Fruit fly (Drosophila melanogaster) whole organism, embryonic: ENCODE data around the gene CG10793.
A peak's percentile ranks its signal among the peaks of the same experiment; 100 is the strongest.

Source experiments
- ATbp ChIP-seq: fragments of 200-800 bp; sonication (Bioruptor generic); optimal IDR thresholded peaks from 2 replicates; lab custom pipeline; 2017; ENCODE audit warnings: missing biosample characterization, mild to moderate bottlenecking, missing genetic modification characterization, missing genetic modification reagents
- Adf1 ChIP-seq: fragments of 200-800 bp; sonication (Bioruptor generic); IDR thresholded peaks from 2 replicates; pipeline ENCODE4 v1.3.6; 2022; ENCODE audit warnings: missing biosample characterization, missing genetic modification characterization
- CG11504 ChIP-seq: fragments of 200-800 bp; sonication (Bioruptor generic); optimal IDR thresholded peaks from 3 replicates; lab custom pipeline; 2019; ENCODE audit warnings: missing biosample characterization, mild to moderate bottlenecking, missing genetic modification characterization, moderate library complexity
- CG12071 ChIP-seq: fragments of 200-800 bp; sonication (Bioruptor generic); optimal IDR thresholded peaks from 3 replicates; lab custom pipeline; 2018; ENCODE audit warnings: missing biosample characterization, mild to moderate bottlenecking, missing genetic modification characterization
- CG12942 ChIP-seq: fragments of 200-800 bp; sonication (Bioruptor generic); optimal IDR thresholded peaks from 3 replicates; lab custom pipeline; 2016; ENCODE audit warnings: missing biosample characterization, missing genetic modification characterization
- CG17568 ChIP-seq: fragments of 200-800 bp; sonication (Bioruptor generic); optimal IDR thresholded peaks from 2 replicates; lab custom pipeline; 2018; ENCODE audit warnings: missing biosample characterization, mild to moderate bottlenecking, missing genetic modification characterization, moderate library complexity
- CG17912 ChIP-seq: fragments of 200-800 bp; sonication (Bioruptor generic); optimal IDR thresholded peaks from 2 replicates; lab custom pipeline; 2018; ENCODE audit warnings: missing biosample characterization, mild to moderate bottlenecking, missing genetic modification characterization
- CG2712 ChIP-seq: fragments of 200-800 bp; optimal IDR thresholded peaks from 3 replicates; lab custom pipeline; 2019; ENCODE audit warnings: missing biosample characterization, mild to moderate bottlenecking, missing genetic modification characterization, moderate library complexity
- CG4282 ChIP-seq: fragments of 200-800 bp; sonication (Bioruptor generic); optimal IDR thresholded peaks from 2 replicates; lab custom pipeline; 2016; ENCODE audit warnings: missing biosample characterization, missing genetic modification characterization
- CG43689 ChIP-seq: fragments of 200-800 bp; sonication (Bioruptor generic); IDR thresholded peaks from 2 replicates; pipeline ENCODE4 v1.3.6; 2022; ENCODE audit warnings: missing biosample characterization, missing genetic modification characterization
- CG5953 ChIP-seq: fragments of 200-800 bp; sonication (Bioruptor generic); IDR thresholded peaks from 2 replicates; pipeline ENCODE4 v1.3.6; 2022; ENCODE audit warnings: missing biosample characterization, missing genetic modification characterization
- CG6689 ChIP-seq: fragments of 200-800 bp; sonication (Bioruptor generic); IDR thresholded peaks from 2 replicates; pipeline ENCODE4 v1.3.6; 2022; ENCODE audit warnings: missing biosample characterization, missing genetic modification characterization
- CG6854 ChIP-seq: fragments of 200-800 bp; sonication (Bioruptor generic); optimal IDR thresholded peaks from 3 replicates; lab custom pipeline; 2017; ENCODE audit warnings: missing biosample characterization, mild to moderate bottlenecking, missing genetic modification characterization
- CG8281 ChIP-seq: fragments of 200-800 bp; sonication (Bioruptor generic); optimal IDR thresholded peaks from 2 replicates; lab custom pipeline; 2018; ENCODE audit warnings: missing biosample characterization, mild to moderate bottlenecking, missing genetic modification characterization, moderate library complexity
- CG8359 ChIP-seq: fragments of 200-800 bp; sonication (Bioruptor generic); optimal IDR thresholded peaks from 2 replicates; lab custom pipeline; 2017; ENCODE audit warnings: missing biosample characterization, mild to moderate bottlenecking, missing genetic modification characterization, borderline replicate concordance
- CG8924 ChIP-seq: fragments of 200-800 bp; optimal IDR thresholded peaks from 3 replicates; lab custom pipeline; 2019; ENCODE audit warnings: missing biosample characterization, mild to moderate bottlenecking, missing genetic modification characterization, moderate library complexity
- CG9727 ChIP-seq: fragments of 200-800 bp; sonication (Bioruptor generic); optimal IDR thresholded peaks from 3 replicates; lab custom pipeline; 2017; ENCODE audit warnings: missing biosample characterization, mild to moderate bottlenecking, missing genetic modification characterization
- Ets65A ChIP-seq: fragments of 200-800 bp; sonication (Bioruptor generic); peaks from one replicate; lab custom pipeline; 2016; ENCODE audit warnings: missing biosample characterization, missing genetic modification characterization
- Hmr ChIP-seq: fragments of 200-800 bp; sonication (Bioruptor generic); optimal IDR thresholded peaks from 3 replicates; lab custom pipeline; 2017; ENCODE audit warnings: mild to moderate bottlenecking, missing biosample characterization, missing genetic modification reagents, missing genetic modification characterization
- Med ChIP-seq: fragments of 200-800 bp; sonication (Bioruptor generic); peaks from one replicate; lab custom pipeline; 2016; ENCODE audit warnings: missing biosample characterization, missing genetic modification characterization, mild to moderate bottlenecking, inconsistent platforms, moderate library complexity
- Nf-YB ChIP-seq: fragments of 200-800 bp; sonication (Bioruptor generic); optimal IDR thresholded peaks from 3 replicates; lab custom pipeline; 2019; ENCODE audit warnings: missing biosample characterization, mild to moderate bottlenecking, missing genetic modification characterization, moderate library complexity
- PHDP ChIP-seq: fragments of 200-800 bp; sonication (Bioruptor generic); optimal IDR thresholded peaks from 3 replicates; lab custom pipeline; 2018; ENCODE audit warnings: missing biosample characterization, mild to moderate bottlenecking, missing genetic modification characterization, moderate library complexity
- Six4 ChIP-seq: fragments of 200-800 bp; sonication (Bioruptor generic); optimal IDR thresholded peaks from 2 replicates; lab custom pipeline; 2016; ENCODE audit warnings: missing biosample characterization, missing genetic modification characterization
- Trl ChIP-seq, 3 experiments: fragments of >200 bp in 2 of 3; fragments of 200-800 bp in 1 of 3; sonication (Bioruptor generic) in 1 of 3; optimal IDR thresholded peaks; 2 replicates in 1 of 3; 3 replicates in 2 of 3; lab custom pipeline; 2016 to 2017; ENCODE audit warnings: missing biosample characterization in 1 of 3, missing genetic modification characterization in 1 of 3
- abd-A ChIP-seq: fragments of 200-800 bp; sonication (Bioruptor generic); optimal IDR thresholded peaks from 3 replicates; lab custom pipeline; 2019; ENCODE audit warnings: missing biosample characterization, mild to moderate bottlenecking, missing genetic modification characterization, moderate library complexity
- bab2 ChIP-seq: fragments of 200-800 bp; sonication (Bioruptor generic); optimal IDR thresholded peaks from 2 replicates; lab custom pipeline; 2016; ENCODE audit warnings: missing biosample characterization, missing genetic modification characterization
- cwo ChIP-seq: fragments of 200-800 bp; sonication (Bioruptor generic); optimal IDR thresholded peaks from 3 replicates; lab custom pipeline; 2017; ENCODE audit warnings: missing biosample characterization, missing genetic modification characterization, mild to moderate bottlenecking, moderate library complexity, missing genetic modification reagents
- gce ChIP-seq: fragments of 200-800 bp; sonication (Bioruptor generic); IDR thresholded peaks from 3 replicates; pipeline ENCODE4 v1.3.6; 2022; ENCODE audit warnings: missing biosample characterization, missing genetic modification characterization
- gsb ChIP-seq: fragments of 200-800 bp; sonication (Bioruptor generic); IDR thresholded peaks from 2 replicates; pipeline ENCODE4 v1.3.6; 2022; ENCODE audit warnings: missing biosample characterization, missing genetic modification characterization
- ind ChIP-seq: fragments of 200-800 bp; sonication (Bioruptor generic); optimal IDR thresholded peaks from 3 replicates; lab custom pipeline; 2016; ENCODE audit warnings: missing biosample characterization, missing genetic modification characterization
- insv ChIP-seq, 2 experiments: fragments of 200-800 bp; sonication (Bioruptor generic); optimal IDR thresholded peaks; 3 replicates each; lab custom pipeline; 2016 to 2018; ENCODE audit warnings: missing biosample characterization in 2 of 2, missing genetic modification characterization in 2 of 2
- kah ChIP-seq: fragments of 200-800 bp; sonication (Bioruptor generic); optimal IDR thresholded peaks from 2 replicates; lab custom pipeline; 2018; ENCODE audit warnings: missing biosample characterization, mild to moderate bottlenecking, missing genetic modification characterization
- ken ChIP-seq: fragments of 200-800 bp; sonication (Bioruptor generic); IDR thresholded peaks from 3 replicates; pipeline ENCODE4 v1.3.6; 2022; ENCODE audit warnings: missing biosample characterization, missing genetic modification characterization
- slou ChIP-seq: fragments of 200-800 bp; sonication (Bioruptor generic); optimal IDR thresholded peaks from 3 replicates; lab custom pipeline; 2016; ENCODE audit warnings: missing biosample characterization, missing genetic modification characterization
- sr ChIP-seq: fragments of 200-800 bp; sonication (Bioruptor generic); IDR thresholded peaks from 3 replicates; pipeline ENCODE4 v1.3.6; 2022; ENCODE audit warnings: missing biosample characterization, missing genetic modification characterization
- tx ChIP-seq: fragments of 200-800 bp; sonication (Bioruptor generic); optimal IDR thresholded peaks from 2 replicates; lab custom pipeline; 2016; ENCODE audit warnings: missing biosample characterization, missing genetic modification characterization
- yki ChIP-seq: fragments of >200 bp; optimal IDR thresholded peaks from 3 replicates; lab custom pipeline; 2018
- zen2 ChIP-seq: fragments of 200-800 bp; sonication (Bioruptor generic); IDR thresholded peaks from 3 replicates; pipeline ENCODE4 v1.3.6; 2022; ENCODE audit warnings: missing biosample characterization, missing genetic modification characterization; ENCODE audit not compliant: partially characterized antibody

CG10793 gene

dm6 chrX:3288909-3289706 is 27.1 kb downstream of the CG10793 start (continued):
- TF ChIP-seq zen2 (0 out of 3 replicates have a peak, but pooled peaks have one; percentile 26), yki (lab: Kevin White, UChicago) (no peak), CG9727 (GFP tag; lab: Kevin White, UChicago) (no peak), CG17568 (no peak), ken (GFP tag; lab: Robert Waterston, UW) (0 out of 3 replicates have a peak, but pooled peaks have one; percentile 23), CG5953 (peak; percentile 25; the same call in 1 of the 2 replicates), CG12071 (GFP tag; lab: Kevin White, UChicago) (no peak), CG8359 (no peak), gce (0 out of 3 replicates have a peak, but pooled peaks have one; percentile 54), sr (peak; percentile 27; the same call in 1 of the 3 replicates), CG8281 (tag; lab: Kevin White, UChicago) (no peak), CG11504 (tag; lab: Kevin White, UChicago) (peak; percentile 59), gsb (GFP tag; lab: Robert Waterston, UW) (no peak), CG43689 (peak; percentile 35; the same call in 1 of the 2 replicates), kah (GFP tag; lab: Kevin White, UChicago) (no peak), Nf-YB (GFP tag; lab: Kevin White, UChicago) (peak; percentile 3), ATbp (peak; percentile 28), CG4282 (GFP tag; lab: Kevin White, UChicago) (no peak), Ets65A (GFP tag; lab: Kevin White, UChicago) (peak; percentile 58), cwo (GFP tag; lab: Kevin White, UChicago) (peak; percentile 66), abd-A (tag; lab: Kevin White, UChicago) (peak; percentile 16), CG8924 (tag; lab: Kevin White, UChicago) (peak; percentile 34), bab2 (no peak), CG2712 (peak; percentile 49), CG6854 (GFP tag; lab: Kevin White, UChicago) (peak; percentile 45), PHDP (peak; percentile 46), ind (GFP tag; lab: Kevin White, UChicago) (peak; percentile 45), Six4 (GFP tag; lab: Kevin White, UChicago) (peak; percentile 17), slou (peak; percentile 22), tx (GFP tag; lab: Kevin White, UChicago) (no peak), CG12942 (GFP tag; lab: Kevin White, UChicago) (no peak), CG17912 (GFP tag; lab: Kevin White, UChicago) (no peak), Hmr (GFP tag; lab: Kevin White, UChicago) (peak; percentile 50)

- TF ChIP-seq Med: peak; percentile 23
- peak; percentile 92 for TF ChIP-seq Adf1 (GFP tag; lab: Robert Waterston, UW)
- no peak for TF ChIP-seq CG6689
- peak; percentile 47 to 54 for TF ChIP-seq Trl (optimal IDR thresholded peaks at IDR 0.05; lab: Kevin White, UChicago)
- no peak for TF ChIP-seq Trl (GFP tag; optimal IDR thresholded peaks at IDR 0.05; lab: Kevin White, UChicago)
- peak in 1 of 2 experiments; percentile 52 for TF ChIP-seq insv (GFP tag; optimal IDR thresholded peaks at IDR 0.05; lab: Kevin White, UChicago)
These were observed 27.9 kb downstream of the CG10793 start for dm6 chrX:3288247-3288838.
